Worm (Caenorhabditis elegans) whole organism, young adult: ENCODE data around the gene fce-2.

Source experiments
- B0019.2 ChIP-seq: fragments of 200-800 bp; sonication (Bioruptor generic); conservative IDR thresholded peaks from 2 replicates; pipeline ENCODE4 v1.3.6; 2022; ENCODE audit warnings: missing genetic modification reagents, missing genetic modification characterization, missing compliant biosample characterization
- C17E4.6 ChIP-seq: fragments of 200-800 bp; sonication (Bioruptor generic); IDR thresholded peaks from 2 replicates; pipeline ENCODE4 v1.3.6; 2022; ENCODE audit warnings: missing genetic modification reagents, missing genetic modification characterization, missing compliant biosample characterization
- F22D6.2 ChIP-seq: sonication (generic microtip); optimal IDR thresholded peaks from 2 replicates; lab custom pipeline; 2016; ENCODE audit warnings: mild to moderate bottlenecking, missing genetic modification characterization, missing compliant biosample characterization
- F33H1.4 ChIP-seq: fragments of 200-800 bp; sonication (Bioruptor generic); IDR thresholded peaks from 2 replicates; pipeline ENCODE4 v1.3.6; 2022; ENCODE audit warnings: missing genetic modification reagents, missing genetic modification characterization, missing compliant biosample characterization
- F57A8.1 ChIP-seq: fragments of 200-800 bp; sonication (Bioruptor generic); optimal IDR thresholded peaks from 2 replicates; lab custom pipeline; 2018; ENCODE audit warnings: mild to moderate bottlenecking, missing genetic modification characterization, moderate library complexity, missing compliant biosample characterization
- Y53F4B.3 ChIP-seq: fragments of 200-800 bp; sonication (Bioruptor generic); IDR thresholded peaks from 2 replicates; pipeline ENCODE4 v1.3.6; 2022; ENCODE audit warnings: missing genetic modification reagents, missing genetic modification characterization, missing compliant biosample characterization
- Y53G8AR.9 ChIP-seq: fragments of 200-800 bp; sonication (Bioruptor generic); conservative IDR thresholded peaks from 2 replicates; pipeline ENCODE4 v1.3.6; 2022; ENCODE audit warnings: missing genetic modification reagents, missing genetic modification characterization, missing compliant biosample characterization
- Y56A3A.18 ChIP-seq: fragments of 200-800 bp; sonication (Bioruptor generic); IDR thresholded peaks from 2 replicates; pipeline ENCODE4 v1.3.6; 2022; ENCODE audit warnings: missing genetic modification reagents, missing genetic modification characterization, missing compliant biosample characterization
- Y95B8A.8 ChIP-seq: fragments of 200-800 bp; sonication (Bioruptor generic); IDR thresholded peaks from 2 replicates; pipeline ENCODE4 v1.3.6; 2022; ENCODE audit warnings: missing genetic modification reagents, missing genetic modification characterization, missing compliant biosample characterization
- akir-1 ChIP-seq: fragments of 200-800 bp; sonication (Bioruptor generic); optimal IDR thresholded peaks from 2 replicates; lab custom pipeline; 2018; ENCODE audit warnings: mild to moderate bottlenecking, missing genetic modification characterization, moderate library complexity, missing compliant biosample characterization
- aptf-3 ChIP-seq: fragments of 200-800 bp; sonication (Bioruptor generic); IDR thresholded peaks from 2 replicates; pipeline ENCODE4 v1.3.6; 2022; ENCODE audit warnings: missing genetic modification characterization, missing compliant biosample characterization
- attf-5 ChIP-seq: fragments of 200-800 bp; sonication (Bioruptor generic); optimal IDR thresholded peaks from 2 replicates; lab custom pipeline; 2018; ENCODE audit warnings: mild to moderate bottlenecking, missing genetic modification characterization, missing compliant biosample characterization
- attf-6 ChIP-seq: fragments of 200-800 bp; sonication (Bioruptor generic); IDR thresholded peaks from 2 replicates; pipeline ENCODE4 v1.3.6; 2022; ENCODE audit warnings: missing genetic modification reagents, missing genetic modification characterization, missing compliant biosample characterization
- cebp-1 ChIP-seq, 2 experiments: fragments of 200-800 bp in 1 of 2; sonication (Bioruptor generic) in 1 of 2; sonication (generic microtip) in 1 of 2; IDR thresholded peaks in 1 of 2; optimal IDR thresholded peaks in 1 of 2; 2 replicates each; pipeline versions ENCODE4 v1.3.6 to Lab custom; 2017 to 2022; ENCODE audit warnings: missing compliant biosample characterization in 2 of 2, missing genetic modification characterization in 2 of 2, mild to moderate bottlenecking in 1 of 2, missing genetic modification reagents in 1 of 2, moderate library complexity in 1 of 2
- ekl-4 ChIP-seq: fragments of 200-800 bp; sonication (Bioruptor generic); IDR thresholded peaks from 2 replicates; pipeline ENCODE4 v1.3.6; 2022; ENCODE audit warnings: missing genetic modification reagents, missing genetic modification characterization, missing compliant biosample characterization
- ets-4 ChIP-seq: fragments of 200-800 bp; sonication (Bioruptor generic); optimal IDR thresholded peaks from 2 replicates; lab custom pipeline; 2018; ENCODE audit warnings: mild to moderate bottlenecking, missing genetic modification characterization, missing compliant biosample characterization
- hlh-26 ChIP-seq: fragments of 200-800 bp; sonication (Bioruptor generic); conservative IDR thresholded peaks from 2 replicates; pipeline ENCODE4 v1.3.6; 2022; ENCODE audit warnings: missing genetic modification reagents, missing genetic modification characterization, missing compliant biosample characterization
- hmg-1.2 ChIP-seq: fragments of 200-800 bp; sonication (Bioruptor generic); IDR thresholded peaks from 2 replicates; pipeline ENCODE4 v1.3.6; 2022; ENCODE audit warnings: missing genetic modification reagents, missing genetic modification characterization, missing compliant biosample characterization
- hmg-20 ChIP-seq: fragments of 200-800 bp; sonication (Bioruptor generic); IDR thresholded peaks from 2 replicates; pipeline ENCODE4 v1.3.6; 2022; ENCODE audit warnings: missing genetic modification reagents, missing genetic modification characterization, missing compliant biosample characterization
- lag-1 ChIP-seq: fragments of 200-800 bp; sonication (Bioruptor generic); IDR thresholded peaks from 2 replicates; pipeline ENCODE4 v1.3.6; 2022; ENCODE audit warnings: missing genetic modification reagents, missing genetic modification characterization, missing compliant biosample characterization
- lsy-27 ChIP-seq: sonication (generic microtip); optimal IDR thresholded peaks from 2 replicates; lab custom pipeline; 2017; ENCODE audit warnings: missing genetic modification characterization, mild to moderate bottlenecking, missing compliant biosample characterization, antibody characterized with exemption, missing genotype, borderline replicate concordance; ENCODE audit not compliant: insufficient read depth
- madf-10 ChIP-seq: sonication (generic microtip); optimal IDR thresholded peaks from 2 replicates; lab custom pipeline; 2016; ENCODE audit warnings: mild to moderate bottlenecking, missing genetic modification characterization, missing compliant biosample characterization
- mel-28 ChIP-seq: sonication (generic microtip); optimal IDR thresholded peaks from 2 replicates; lab custom pipeline; 2016; ENCODE audit warnings: borderline replicate concordance, mild to moderate bottlenecking, missing genetic modification characterization, missing compliant biosample characterization
- nfyb-1 ChIP-seq: fragments of 200-800 bp; sonication (Bioruptor generic); IDR thresholded peaks from 2 replicates; pipeline ENCODE4 v1.3.6; 2022; ENCODE audit warnings: missing genetic modification reagents, missing genetic modification characterization, missing compliant biosample characterization
- nhr-80 ChIP-seq: sonication (generic microtip); optimal IDR thresholded peaks from 2 replicates; lab custom pipeline; 2016; ENCODE audit warnings: missing genetic modification characterization, missing compliant biosample characterization
- pha-4 ChIP-seq: fragments of 150-350 bp; sonication (generic microtip); optimal IDR thresholded peaks from 2 replicates; lab custom pipeline; 2014; ENCODE audit warnings: missing biosample characterization, missing genetic modification reagents, missing genetic modification characterization
- rpc-1 ChIP-seq, 2 experiments: fragments of 150-350 bp in 1 of 2; sonication (generic microtip) in 1 of 2; optimal IDR thresholded peaks; 2 replicates each; lab custom pipeline; 2014 to 2018; ENCODE audit warnings: missing biosample characterization in 1 of 2, missing genetic modification characterization in 1 of 2, missing genetic modification reagents in 1 of 2, missing genotype in 1 of 2
- tbp1 ChIP-seq: fragments of 200-800 bp; sonication (Bioruptor generic); optimal IDR thresholded peaks from 2 replicates; lab custom pipeline; 2018; ENCODE audit warnings: mild to moderate bottlenecking, missing genetic modification characterization, missing compliant biosample characterization
- unc-62 ChIP-seq: fragments of 150-350 bp; optimal IDR thresholded peaks from 2 replicates; lab custom pipeline; 2014; ENCODE audit warnings: missing biosample characterization, missing genetic modification reagents, missing genetic modification characterization
- xnd-1 ChIP-seq: sonication (generic microtip); optimal IDR thresholded peaks from 2 replicates; lab custom pipeline; 2016; ENCODE audit warnings: missing genotype, missing genetic modification reagents, missing genetic modification characterization, missing compliant biosample characterization
- ztf-18 ChIP-seq: sonication (generic microtip); optimal IDR thresholded peaks from 2 replicates; lab custom pipeline; 2016; ENCODE audit warnings: missing genotype, mild to moderate bottlenecking, missing genetic modification characterization, missing compliant biosample characterization
- ztf-3 ChIP-seq: fragments of 200-800 bp; sonication (Bioruptor generic); optimal IDR thresholded peaks from 2 replicates; lab custom pipeline; 2018; ENCODE audit warnings: mild to moderate bottlenecking, missing genetic modification characterization, missing compliant biosample characterization

fce-2 gene

DNA sequence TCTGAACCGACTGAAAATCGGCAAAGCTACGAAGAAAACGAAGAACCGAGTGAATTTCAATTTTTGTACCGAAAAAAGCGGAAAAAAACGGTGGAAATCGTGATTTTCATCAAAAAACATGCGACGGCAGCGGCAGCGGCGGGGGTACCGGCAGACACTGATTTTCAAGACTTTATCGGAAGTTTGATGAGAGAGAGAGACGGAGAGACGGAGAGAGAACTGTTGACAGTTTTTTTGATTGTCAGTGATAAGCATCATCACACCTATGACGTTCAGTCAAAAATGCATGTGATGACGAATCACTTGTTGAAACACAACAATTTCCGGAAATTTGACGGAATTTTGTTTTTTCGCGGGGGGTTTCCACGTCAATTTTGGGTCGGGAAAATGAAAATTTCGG, 11.7 kb upstream of the fce-2 start (continued):
- TF ChIP-seq ets-4 (peak; percentile 33), F57A8.1 (no peak), ekl-4 (GFP tag; lab: Robert Waterston, UW) (no peak), attf-5 (peak; percentile 17), F33H1.4 (GFP tag; lab: Robert Waterston, UW) (no peak), nfyb-1 (GFP tag; lab: Robert Waterston, UW) (0 out of 2 replicates have a peak, but pooled peaks have one; percentile 46), nhr-80 (tag; lab: Kevin White, UChicago) (peak; percentile 80), hmg-1.2 (0 out of 2 replicates have a peak, but pooled peaks have one; percentile 15)

DNA sequence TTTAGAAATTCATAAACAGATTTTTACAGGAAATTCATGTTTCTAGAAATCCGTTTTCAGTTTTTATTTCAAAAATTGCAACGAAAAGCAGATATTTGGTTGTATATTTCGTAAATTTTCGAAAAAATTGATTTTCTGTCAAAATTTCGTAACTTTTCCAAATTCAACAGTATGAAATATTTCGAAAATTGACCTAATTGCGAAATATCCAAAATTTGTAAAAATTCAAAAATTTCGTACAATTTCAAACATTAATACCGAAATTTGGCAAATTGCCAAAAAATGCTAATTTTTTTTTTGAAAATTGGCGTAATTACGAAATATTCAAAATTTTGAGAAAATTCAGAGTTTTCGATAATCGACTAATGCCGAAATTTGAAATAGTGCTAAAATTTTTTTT, 11.2 kb upstream of the fce-2 start:
- TF ChIP-seq xnd-1: no peak
- TF ChIP-seq unc-62: peak; percentile 42
- no peak for TF ChIP-seq lsy-27 (tag; lab: Kevin White, UChicago)
- no peak for TF ChIP-seq lag-1 (GFP tag; lab: Robert Waterston, UW)
- no peak for TF ChIP-seq pha-4
- no peak for TF ChIP-seq Y56A3A.18
- no peak for TF ChIP-seq madf-10 (tag; lab: Kevin White, UChicago)
- TF ChIP-seq cebp-1 (GFP tag; IDR thresholded peaks at IDR 0.05; lab: Robert Waterston, UW): peak; percentile 73
- TF ChIP-seq cebp-1 (tag; optimal IDR thresholded peaks at IDR 0.05; lab: Kevin White, UChicago): peak; percentile 95
- no peak for TF ChIP-seq Y53G8AR.9 (GFP tag; lab: Robert Waterston, UW)

ce11 chrV:20415415-20415814, 9.7 kb upstream of the fce-2 start:
- no peak for TF ChIP-seq B0019.2
- TF ChIP-seq F33H1.4 (GFP tag; lab: Robert Waterston, UW): no peak
- TF ChIP-seq cebp-1 (GFP tag; IDR thresholded peaks at IDR 0.05; lab: Robert Waterston, UW): no peak
- TF ChIP-seq cebp-1 (tag; optimal IDR thresholded peaks at IDR 0.05; lab: Kevin White, UChicago): peak; percentile 75
- no peak for TF ChIP-seq tbp1 (GFP tag; lab: Kevin White, UChicago)
- no peak for TF ChIP-seq akir-1 (GFP tag; lab: Kevin White, UChicago)

DNA sequence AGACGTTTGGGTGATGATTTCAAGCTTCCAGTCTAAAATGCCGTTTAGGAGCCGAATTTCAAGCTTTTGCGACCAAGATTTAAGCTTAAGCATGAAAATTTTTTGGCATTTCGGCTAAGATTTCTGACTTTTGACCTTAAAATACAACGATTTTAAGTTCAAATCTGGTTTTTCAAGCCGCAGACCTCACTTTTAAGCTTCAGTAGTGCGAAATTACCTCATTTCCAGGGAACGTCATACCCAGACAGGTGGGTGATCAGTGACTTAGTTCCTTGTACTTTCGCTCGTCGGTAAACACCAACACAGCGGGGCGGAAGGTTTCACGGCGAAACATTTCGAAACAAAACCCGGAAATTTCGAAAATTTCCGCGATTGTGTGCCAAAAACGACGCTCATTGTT, 8.8 kb upstream of the fce-2 start:
- TF ChIP-seq hlh-26 (GFP tag; lab: Robert Waterston, UW) (no peak), aptf-3 (GFP tag; lab: Robert Waterston, UW) (no peak), Y53F4B.3 (GFP tag; lab: Robert Waterston, UW) (no peak), C17E4.6 (GFP tag; lab: Robert Waterston, UW) (no peak), hmg-20 (GFP tag; lab: Robert Waterston, UW) (no peak)

DNA sequence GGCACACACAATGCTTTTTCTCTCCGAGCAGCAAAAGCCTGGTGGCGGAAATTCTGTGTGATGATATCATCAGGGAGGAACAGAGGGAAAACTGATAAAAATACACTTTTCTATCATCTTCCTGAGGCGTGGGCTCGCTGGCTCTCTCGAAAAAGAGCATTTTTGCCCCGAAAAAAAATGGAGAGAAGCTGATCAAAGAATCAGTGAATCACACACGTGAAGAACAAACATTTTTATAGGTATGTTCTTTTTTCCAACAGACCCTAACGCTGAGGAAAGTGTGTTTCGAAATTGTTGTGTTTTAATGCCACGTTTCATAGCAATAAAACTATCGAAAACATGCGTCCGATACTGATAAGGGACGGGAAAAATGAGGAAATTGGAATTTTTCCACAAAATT, 8.3 kb upstream of the fce-2 start:
- TF ChIP-seq C17E4.6 (GFP tag; lab: Robert Waterston, UW) (no peak), cebp-1 (GFP tag; IDR thresholded peaks at IDR 0.05; lab: Robert Waterston, UW) (peak; percentile 19; the same call in 1 of the 2 replicates), cebp-1 (tag; optimal IDR thresholded peaks at IDR 0.05; lab: Kevin White, UChicago) (peak; percentile 60), ztf-18 (tag; lab: Kevin White, UChicago) (no peak), ztf-3 (no peak), attf-6 (GFP tag; lab: Robert Waterston, UW) (no peak), F22D6.2 (no peak), mel-28 (tag; lab: Kevin White, UChicago) (no peak), Y95B8A.8 (no peak), rpc-1 (optimal IDR thresholded peaks at IDR 0.05; lab: Kevin White, UChicago) (no peak), rpc-1 (tag; optimal IDR thresholded peaks at IDR 0.05; lab: Kevin White, UChicago) (no peak), nhr-80 (tag; lab: Kevin White, UChicago) (peak; percentile 14), F33H1.4 (GFP tag; lab: Robert Waterston, UW) (no peak)
